Fruit fly (Drosophila melanogaster): ENCODE data around the gene RhoL.
A peak's percentile ranks its signal among the peaks of the same experiment; 100 is the strongest.

Gene RhoL

dm6 chr3R:9532437-9533180 lies 30.2 kb upstream of the RhoL start, which contains the start of gene by:
by (minus strand) TSS chr3R:9533011.
- TF ChIP-seq CG9948 (tag; optimal IDR thresholded peaks at IDR 0.05) (no peak), CG17806 (tag; optimal IDR thresholded peaks at IDR 0.05) (no peak), CG34367 (tag; optimal IDR thresholded peaks at IDR 0.05) (no peak), CG10348 (GFP tag; IDR thresholded peaks at IDR 0.05) (no peak), CG4496 (GFP tag; IDR thresholded peaks at IDR 0.05) (no peak; the same call in 2 of the 3 replicates), CG32121 (GFP tag; IDR thresholded peaks at IDR 0.05) (no peak), CG8159 (tag; optimal IDR thresholded peaks at IDR 0.05) (no peak), fd96Ca (GFP tag; IDR thresholded peaks at IDR 0.05) (no peak), Pif1A (GFP tag; optimal IDR thresholded peaks at IDR 0.05) (no peak), CG15710 (tag; optimal IDR thresholded peaks at IDR 0.05) (no peak), D1 (tag; optimal IDR thresholded peaks at IDR 0.05) (no peak), CG12605 (GFP tag; IDR thresholded peaks at IDR 0.05) (no peak; the same call in 1 of the 2 replicates), Pif1B (GFP tag; optimal IDR thresholded peaks at IDR 0.05) (no peak), gl (tag; optimal IDR thresholded peaks at IDR 0.05) (no peak), CG13204 (GFP tag; optimal IDR thresholded peaks at IDR 0.05) (no peak), CG14655 (GFP tag; optimal IDR thresholded peaks at IDR 0.05) (no peak), Snoo (tag; optimal IDR thresholded peaks at IDR 0.05) (no peak), Ets98B (GFP tag; IDR thresholded peaks at IDR 0.05) (no peak; the same call in 1 of the 2 replicates), rn (GFP tag; IDR thresholded peaks at IDR 0.05) (no peak)

dm6 chr3R:9529913-9530312 lies 27.5 kb upstream of the RhoL start:
- TF ChIP-seq Pif1B (GFP tag; optimal IDR thresholded peaks at IDR 0.05) (no peak), Ets98B (GFP tag; IDR thresholded peaks at IDR 0.05) (no peak), CG8159 (tag; optimal IDR thresholded peaks at IDR 0.05) (no peak), rn (GFP tag; IDR thresholded peaks at IDR 0.05) (no peak), gl (tag; optimal IDR thresholded peaks at IDR 0.05) (no peak), CG13204 (GFP tag; optimal IDR thresholded peaks at IDR 0.05) (no peak), CG15710 (tag; optimal IDR thresholded peaks at IDR 0.05) (no peak), fd96Ca (GFP tag; IDR thresholded peaks at IDR 0.05) (no peak), CG9948 (tag; optimal IDR thresholded peaks at IDR 0.05) (no peak), D1 (tag; optimal IDR thresholded peaks at IDR 0.05) (no peak), CG8301 (tag; optimal IDR thresholded peaks at IDR 0.05) (no peak), EcR (GFP tag; optimal IDR thresholded peaks at IDR 0.05) (no peak), CG4496 (GFP tag; IDR thresholded peaks at IDR 0.05) (no peak)

- TF ChIP-seq fd96Ca (GFP tag; IDR thresholded peaks at IDR 0.05): no peak
- no peak for TF ChIP-seq CG12605 (GFP tag; IDR thresholded peaks at IDR 0.05)
- no peak for TF ChIP-seq CG15710 (tag; optimal IDR thresholded peaks at IDR 0.05)
- no peak for TF ChIP-seq gl (tag; optimal IDR thresholded peaks at IDR 0.05)
- TF ChIP-seq CG34367 (tag; optimal IDR thresholded peaks at IDR 0.05): no peak
- TF ChIP-seq CG32121 (GFP tag; IDR thresholded peaks at IDR 0.05): no peak
- no peak for TF ChIP-seq D1 (tag; optimal IDR thresholded peaks at IDR 0.05)
- TF ChIP-seq CG4496 (GFP tag; IDR thresholded peaks at IDR 0.05): no peak
- TF ChIP-seq CG8159 (tag; optimal IDR thresholded peaks at IDR 0.05): no peak
- TF ChIP-seq Pif1A (GFP tag; optimal IDR thresholded peaks at IDR 0.05): no peak
- TF ChIP-seq Ets98B (GFP tag; IDR thresholded peaks at IDR 0.05): no peak
- TF ChIP-seq rn (GFP tag; IDR thresholded peaks at IDR 0.05): no peak
- no peak for TF ChIP-seq CG13204 (GFP tag; optimal IDR thresholded peaks at IDR 0.05)
- TF ChIP-seq CG8301 (tag; optimal IDR thresholded peaks at IDR 0.05): no peak
- TF ChIP-seq CG9948 (tag; optimal IDR thresholded peaks at IDR 0.05): no peak
- no peak for TF ChIP-seq CG10348 (GFP tag; IDR thresholded peaks at IDR 0.05)
- TF ChIP-seq Snoo (tag; optimal IDR thresholded peaks at IDR 0.05): no peak
- TF ChIP-seq CG14655 (GFP tag; optimal IDR thresholded peaks at IDR 0.05): no peak
- no peak for TF ChIP-seq Pif1B (GFP tag; optimal IDR thresholded peaks at IDR 0.05)
- TF ChIP-seq CG17806 (tag; optimal IDR thresholded peaks at IDR 0.05): no peak
These were observed 27.1 kb upstream of the RhoL start for dm6 chr3R:9529387-9529897.

DNA sequence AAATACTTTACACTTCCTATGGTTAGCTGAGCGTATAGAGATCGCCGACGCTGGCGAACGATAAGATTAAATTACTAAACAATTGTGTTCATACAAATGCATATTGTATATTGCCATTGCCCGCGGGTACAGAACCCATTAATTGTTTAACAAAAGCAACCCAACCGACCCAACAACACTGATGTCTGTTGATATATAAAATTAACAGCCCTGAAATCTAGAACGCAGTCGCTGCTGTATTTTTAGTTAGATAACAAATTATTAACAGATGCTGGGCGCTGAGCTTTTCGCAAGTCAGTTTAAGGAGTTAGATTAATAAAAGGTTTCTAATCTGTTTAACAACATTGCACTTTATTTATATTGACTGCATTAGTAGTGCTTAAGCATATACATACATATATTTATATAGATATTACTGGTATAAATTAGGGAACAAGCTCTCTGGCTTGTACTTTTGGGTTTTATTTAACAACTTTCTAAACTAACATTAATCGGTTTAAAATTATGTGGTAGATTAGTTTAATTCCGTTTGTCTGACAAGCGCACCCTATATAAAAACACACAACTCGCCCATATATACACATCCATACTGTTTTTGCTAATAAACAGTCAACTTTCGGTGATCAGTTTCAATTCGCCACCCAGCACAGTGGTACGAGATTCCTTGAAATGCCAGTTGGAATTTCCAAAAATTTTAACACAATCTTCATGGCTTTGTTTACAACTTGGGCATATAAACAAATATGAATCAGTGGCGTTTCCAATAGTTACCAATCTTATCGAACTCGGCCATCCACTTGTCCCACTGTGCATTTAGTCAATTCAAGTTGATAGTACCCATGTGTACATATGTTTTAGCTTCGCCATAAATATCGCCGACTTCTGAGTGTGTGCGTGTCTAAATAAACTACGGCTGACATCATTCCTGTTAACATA lies 25.8 kb upstream of the RhoL start:
- TF ChIP-seq Pif1B (GFP tag; optimal IDR thresholded peaks at IDR 0.05) (no peak), Snoo (tag; optimal IDR thresholded peaks at IDR 0.05) (peak; percentile 79), gl (tag; optimal IDR thresholded peaks at IDR 0.05) (peak; percentile 62), Ets98B (GFP tag; IDR thresholded peaks at IDR 0.05) (peak; percentile 96), CG9948 (tag; optimal IDR thresholded peaks at IDR 0.05) (peak; percentile 76), D1 (tag; optimal IDR thresholded peaks at IDR 0.05) (no peak), CG13204 (GFP tag; optimal IDR thresholded peaks at IDR 0.05) (no peak), CG8159 (tag; optimal IDR thresholded peaks at IDR 0.05) (no peak), CG8301 (tag; optimal IDR thresholded peaks at IDR 0.05) (peak; percentile 84), CG17806 (tag; optimal IDR thresholded peaks at IDR 0.05) (peak; percentile 82), fd96Ca (GFP tag; IDR thresholded peaks at IDR 0.05) (peak; percentile 97), CG34367 (tag; optimal IDR thresholded peaks at IDR 0.05) (no peak), rn (GFP tag; IDR thresholded peaks at IDR 0.05) (peak; percentile 80), Pif1A (GFP tag; optimal IDR thresholded peaks at IDR 0.05) (peak; percentile 91), CG10348 (GFP tag; IDR thresholded peaks at IDR 0.05) (peak; percentile 71), EcR (GFP tag; optimal IDR thresholded peaks at IDR 0.05) (no peak), CG4496 (GFP tag; IDR thresholded peaks at IDR 0.05) (peak; percentile 97), CG15710 (tag; optimal IDR thresholded peaks at IDR 0.05) (no peak), CG32121 (GFP tag; IDR thresholded peaks at IDR 0.05) (peak; percentile 94), CG12605 (GFP tag; IDR thresholded peaks at IDR 0.05) (peak; percentile 88), CG14655 (GFP tag; optimal IDR thresholded peaks at IDR 0.05) (no peak)

Data from whole organism, pupa.